Worm (Caenorhabditis elegans): Measurements from ENCODE around the gene R01H2.7.

DNA sequence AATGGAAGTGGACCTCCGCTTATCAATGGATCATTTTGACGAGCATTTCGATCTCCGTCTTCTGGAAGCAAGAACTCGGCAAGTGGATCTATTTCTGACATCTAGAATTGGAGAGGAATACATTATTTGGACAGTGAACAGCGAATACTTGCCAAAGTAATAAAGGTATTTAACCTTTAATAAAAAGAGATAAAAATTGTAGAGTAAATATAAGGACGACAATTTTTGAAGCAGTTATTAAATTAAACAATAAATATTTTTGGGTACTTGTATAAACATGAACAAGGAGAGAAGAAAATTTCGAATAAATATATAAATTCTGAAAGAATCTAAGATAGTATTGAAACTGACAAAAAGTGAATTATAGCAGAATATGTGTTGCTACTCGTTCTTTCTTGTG is 26.9 kb upstream of the R01H2.7 start, which contains the start of gene lin-37:
- no peak for TF ChIP-seq zag-1 (tag; optimal IDR thresholded peaks at IDR 0.05)
- no peak for TF ChIP-seq F49E8.2 (tag; optimal IDR thresholded peaks at IDR 0.05; ENCODE audit: borderline replicate concordance)
- no peak for TF ChIP-seq ces-1 (GFP tag; optimal IDR thresholded peaks at IDR 0.05)
- TF ChIP-seq fkh-10 (GFP tag; optimal IDR thresholded peaks at IDR 0.05): no peak
